Fruit fly (Drosophila melanogaster) whole organism, adult: ENCODE data around the gene GC1.

Source experiments
- CG11617 ChIP-seq: fragments of 200-800 bp; sonication (Bioruptor generic); optimal IDR thresholded peaks from 2 replicates; lab custom pipeline; 2017; ENCODE audit warnings: mild to moderate bottlenecking, missing biosample characterization, missing genetic modification reagents, missing genetic modification characterization
- CG12768 ChIP-seq: fragments of 200-800 bp; sonication (Bioruptor generic); optimal IDR thresholded peaks from 2 replicates; lab custom pipeline; 2017; ENCODE audit warnings: missing biosample characterization, missing genetic modification characterization, mild to moderate bottlenecking, moderate library complexity, missing genetic modification reagents
- CG14711 ChIP-seq: fragments of 200-800 bp; sonication (Bioruptor generic); optimal IDR thresholded peaks from 2 replicates; lab custom pipeline; 2018; ENCODE audit warnings: missing biosample characterization, mild to moderate bottlenecking, missing genetic modification characterization, moderate library complexity
- CG1620 ChIP-seq: fragments of 200-800 bp; sonication (Bioruptor generic); optimal IDR thresholded peaks from 2 replicates; lab custom pipeline; 2016; ENCODE audit warnings: missing biosample characterization, missing genetic modification characterization
- CG33017 ChIP-seq: fragments of 200-800 bp; sonication (Bioruptor generic); optimal IDR thresholded peaks from 2 replicates; lab custom pipeline; 2018; ENCODE audit warnings: missing biosample characterization, mild to moderate bottlenecking, missing genetic modification characterization, moderate library complexity
- CG5204 ChIP-seq: fragments of 200-800 bp; sonication (Bioruptor generic); optimal IDR thresholded peaks from 2 replicates; lab custom pipeline; 2016; ENCODE audit warnings: missing biosample characterization, missing genetic modification characterization
- CG7045 ChIP-seq: fragments of 200-800 bp; sonication (Bioruptor generic); optimal IDR thresholded peaks from 2 replicates; lab custom pipeline; 2017; ENCODE audit warnings: missing biosample characterization, mild to moderate bottlenecking, missing genetic modification characterization
- CG7101 ChIP-seq: fragments of 200-800 bp; sonication (Bioruptor generic); optimal IDR thresholded peaks from 2 replicates; lab custom pipeline; 2018; ENCODE audit warnings: missing biosample characterization, mild to moderate bottlenecking, missing genetic modification characterization, moderate library complexity
- Clk ChIP-seq: fragments of 200-800 bp; sonication (Bioruptor generic); optimal IDR thresholded peaks from 2 replicates; lab custom pipeline; 2017; ENCODE audit warnings: missing biosample characterization, missing genetic modification characterization
- Crg-1 ChIP-seq: fragments of 200-800 bp; sonication (Bioruptor generic); optimal IDR thresholded peaks from 2 replicates; lab custom pipeline; 2016; ENCODE audit warnings: missing biosample characterization, missing genetic modification characterization
- Hr96 ChIP-seq: fragments of 200-800 bp; sonication (Bioruptor generic); optimal IDR thresholded peaks from 2 replicates; lab custom pipeline; 2016; ENCODE audit warnings: missing biosample characterization, missing genetic modification characterization
- Mnt ChIP-seq: fragments of 200-800 bp; sonication (Bioruptor generic); optimal IDR thresholded peaks from 2 replicates; lab custom pipeline; 2016; ENCODE audit warnings: missing biosample characterization, mild to moderate bottlenecking, missing genetic modification characterization
- bab1 ChIP-seq: fragments of 200-800 bp; sonication (Bioruptor generic); optimal IDR thresholded peaks from 3 replicates; lab custom pipeline; 2019; ENCODE audit warnings: missing biosample characterization, mild to moderate bottlenecking, missing genetic modification characterization, moderate library complexity
- cic ChIP-seq: fragments of 200-800 bp; sonication (Bioruptor generic); optimal IDR thresholded peaks from 2 replicates; lab custom pipeline; 2017; ENCODE audit warnings: missing biosample characterization, mild to moderate bottlenecking, missing genetic modification characterization, moderate library complexity
- cnc ChIP-seq, 2 experiments: fragments of >200 bp; optimal IDR thresholded peaks; 2 replicates each; lab custom pipeline; 2017
- kay ChIP-seq: fragments of 200-800 bp; sonication (Bioruptor generic); peaks from one replicate; lab custom pipeline; 2016; ENCODE audit warnings: missing biosample characterization, missing genetic modification characterization, borderline replicate concordance
- ovo ChIP-seq: fragments of 200-800 bp; sonication (Bioruptor generic); optimal IDR thresholded peaks from 2 replicates; lab custom pipeline; 2016; ENCODE audit warnings: missing biosample characterization, missing genetic modification characterization
- pad ChIP-seq: fragments of 200-800 bp; sonication (Bioruptor generic); optimal IDR thresholded peaks from 3 replicates; lab custom pipeline; 2017; ENCODE audit warnings: missing biosample characterization, missing genetic modification characterization, mild to moderate bottlenecking, moderate library complexity, missing genetic modification reagents
- tj ChIP-seq: fragments of 200-800 bp; sonication (Bioruptor generic); optimal IDR thresholded peaks from 3 replicates; lab custom pipeline; 2017; ENCODE audit warnings: missing biosample characterization, mild to moderate bottlenecking, missing genetic modification characterization, moderate library complexity
- toe ChIP-seq: fragments of 200-800 bp; sonication (Bioruptor generic); optimal IDR thresholded peaks from 2 replicates; lab custom pipeline; 2016; ENCODE audit warnings: missing biosample characterization, missing genetic modification characterization

GC1 gene

DNA sequence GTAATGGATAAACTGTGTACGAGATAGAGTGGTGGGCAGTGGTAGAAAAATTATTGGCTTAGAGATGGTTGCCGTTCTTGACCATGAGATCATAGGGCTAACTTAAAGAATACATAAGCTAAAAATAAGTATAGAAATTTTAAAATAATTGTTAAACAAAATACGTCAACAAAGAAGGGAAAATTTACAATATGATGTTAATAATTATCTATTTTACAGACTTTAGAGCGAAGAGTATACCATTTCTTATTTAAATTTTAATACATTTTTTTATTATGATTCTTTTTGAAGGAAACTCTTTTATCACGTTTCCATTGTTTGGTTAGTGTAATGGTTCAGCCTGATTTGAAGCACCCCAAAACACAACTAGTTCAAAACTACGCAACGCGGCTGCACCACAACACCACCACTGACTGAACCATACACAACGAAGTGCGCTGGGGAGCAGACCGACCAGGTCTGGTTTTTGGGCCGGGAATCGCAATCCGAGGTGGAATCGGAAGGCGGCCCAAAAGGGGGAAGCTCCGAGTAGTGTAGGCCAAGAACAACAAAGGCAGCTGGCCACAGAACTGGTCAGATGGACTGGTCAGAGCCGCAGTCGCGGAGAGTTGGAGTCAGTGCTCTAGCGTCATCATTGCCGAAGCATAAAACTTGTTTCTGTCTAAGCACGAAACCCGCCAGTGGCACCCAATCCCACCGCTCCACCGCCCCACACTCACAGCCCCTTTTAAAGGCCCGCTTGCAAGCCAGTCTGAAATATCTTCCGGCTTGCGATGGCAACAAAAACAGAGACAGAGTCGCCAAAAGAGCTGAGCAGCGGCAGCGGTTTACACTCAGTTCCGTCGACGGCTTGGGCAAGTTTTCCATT lies 21.8 kb upstream of the GC1 start:
- TF ChIP-seq cic (GFP tag; lab: Kevin White, UChicago) (no peak), Hr96 (GFP tag; lab: Kevin White, UChicago) (no peak), tj (GFP tag; lab: Kevin White, UChicago) (no peak), bab1 (GFP tag; lab: Kevin White, UChicago) (no peak), pad (GFP tag; lab: Kevin White, UChicago) (no peak), CG33017 (tag; lab: Kevin White, UChicago) (no peak), Mnt (GFP tag; lab: Kevin White, UChicago) (no peak), CG12768 (GFP tag; lab: Kevin White, UChicago) (no peak), CG1620 (GFP tag; lab: Kevin White, UChicago) (no peak), CG7101 (tag; lab: Kevin White, UChicago) (no peak), CG7045 (GFP tag; lab: Kevin White, UChicago) (no peak)

DNA sequence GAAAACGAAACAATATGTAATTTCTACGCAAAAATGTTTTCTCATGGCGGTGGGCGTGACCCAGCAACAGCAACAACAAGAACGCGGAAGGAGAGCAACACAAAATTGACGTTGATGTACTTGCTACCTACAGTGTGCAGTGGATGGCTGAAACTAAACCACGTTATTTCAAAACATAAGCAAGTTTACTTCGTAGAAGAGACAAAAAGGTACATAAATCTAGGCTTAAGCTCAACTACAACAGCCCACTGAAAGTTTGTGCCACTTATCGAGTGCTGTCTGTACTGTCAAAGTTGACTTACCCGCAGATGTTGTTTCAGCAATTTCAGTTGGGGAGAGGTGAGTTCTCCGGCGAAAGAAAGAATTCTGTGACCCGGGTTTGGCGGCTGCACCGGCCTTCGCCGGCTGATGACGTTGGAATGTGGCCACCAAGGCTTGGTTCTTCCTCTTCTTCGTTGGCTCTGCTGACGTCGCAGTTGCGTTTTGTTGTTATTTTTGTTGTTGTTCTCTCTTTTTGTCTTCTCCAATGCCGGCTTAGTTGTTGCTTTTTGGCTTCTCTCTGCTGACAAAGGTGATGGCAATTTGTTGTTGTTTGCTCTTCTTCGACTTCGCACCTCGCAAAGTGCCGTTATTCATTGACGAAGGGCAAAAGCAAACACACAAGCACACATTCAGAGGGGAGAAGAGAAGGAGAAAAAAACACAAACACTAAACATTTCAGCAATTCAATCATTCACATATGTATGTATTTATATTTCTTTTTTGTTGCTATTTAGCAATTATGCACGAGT lies 20.2 kb upstream of the GC1 start:
- peak; percentile 93 for TF ChIP-seq ovo (GFP tag; lab: Kevin White, UChicago)
- no peak for TF ChIP-seq kay (GFP tag; lab: Kevin White, UChicago)
- no peak for TF ChIP-seq Clk (GFP tag; lab: Kevin White, UChicago)
- no peak for TF ChIP-seq Mnt (GFP tag; lab: Kevin White, UChicago)
- no peak for TF ChIP-seq Crg-1 (GFP tag; lab: Kevin White, UChicago)
- no peak for TF ChIP-seq cic (GFP tag; lab: Kevin White, UChicago)
- no peak for TF ChIP-seq CG14711 (tag; lab: Kevin White, UChicago)
- peak; percentile 24 for TF ChIP-seq bab1 (GFP tag; lab: Kevin White, UChicago)
- no peak for TF ChIP-seq CG11617 (GFP tag; lab: Kevin White, UChicago)
- TF ChIP-seq CG1620 (GFP tag; lab: Kevin White, UChicago) = no peak
- no peak for TF ChIP-seq CG5204
- no peak for TF ChIP-seq CG7045 (GFP tag; lab: Kevin White, UChicago)
- TF ChIP-seq CG33017 (tag; lab: Kevin White, UChicago) = no peak
- TF ChIP-seq cnc (optimal IDR thresholded peaks at IDR 0.05; lab: Kevin White, UChicago) = no peak
- no peak for TF ChIP-seq CG7101 (tag; lab: Kevin White, UChicago)
- TF ChIP-seq CG12768 (GFP tag; lab: Kevin White, UChicago) = no peak
- TF ChIP-seq Hr96 (GFP tag; lab: Kevin White, UChicago) = no peak
- peak; percentile 92 for TF ChIP-seq pad (GFP tag; lab: Kevin White, UChicago)
- no peak for TF ChIP-seq toe (GFP tag; lab: Kevin White, UChicago)
- TF ChIP-seq tj (GFP tag; lab: Kevin White, UChicago) = peak; percentile 87

DNA sequence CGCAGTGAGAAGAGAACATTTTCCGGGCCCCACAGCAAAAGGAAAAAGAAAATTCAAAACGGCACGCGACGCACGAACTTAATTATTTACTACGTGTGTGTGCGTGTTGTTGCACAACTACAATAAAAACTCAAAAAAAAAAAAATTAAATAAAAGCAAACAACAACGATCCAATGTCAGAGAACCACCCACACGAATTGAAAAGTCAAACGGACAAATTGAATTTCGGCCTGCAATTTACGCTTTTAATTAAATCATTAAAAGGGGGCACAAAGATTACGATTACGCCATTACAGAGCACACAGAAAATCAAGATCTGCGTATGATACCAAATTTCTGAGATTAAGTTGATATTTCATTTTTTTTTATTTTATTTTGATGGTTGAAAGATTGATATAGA lies 19.5 kb upstream of the GC1 start:
- TF ChIP-seq ovo (GFP tag; lab: Kevin White, UChicago) (no peak), kay (GFP tag; lab: Kevin White, UChicago) (no peak), CG5204 (no peak), CG12768 (GFP tag; lab: Kevin White, UChicago) (no peak), Mnt (GFP tag; lab: Kevin White, UChicago) (no peak), Hr96 (GFP tag; lab: Kevin White, UChicago) (no peak), Clk (GFP tag; lab: Kevin White, UChicago) (no peak), CG11617 (GFP tag; lab: Kevin White, UChicago) (no peak), cic (GFP tag; lab: Kevin White, UChicago) (no peak), pad (GFP tag; lab: Kevin White, UChicago) (no peak), Crg-1 (GFP tag; lab: Kevin White, UChicago) (no peak), CG14711 (tag; lab: Kevin White, UChicago) (no peak), tj (GFP tag; lab: Kevin White, UChicago) (no peak), bab1 (GFP tag; lab: Kevin White, UChicago) (no peak), CG33017 (tag; lab: Kevin White, UChicago) (no peak)

DNA sequence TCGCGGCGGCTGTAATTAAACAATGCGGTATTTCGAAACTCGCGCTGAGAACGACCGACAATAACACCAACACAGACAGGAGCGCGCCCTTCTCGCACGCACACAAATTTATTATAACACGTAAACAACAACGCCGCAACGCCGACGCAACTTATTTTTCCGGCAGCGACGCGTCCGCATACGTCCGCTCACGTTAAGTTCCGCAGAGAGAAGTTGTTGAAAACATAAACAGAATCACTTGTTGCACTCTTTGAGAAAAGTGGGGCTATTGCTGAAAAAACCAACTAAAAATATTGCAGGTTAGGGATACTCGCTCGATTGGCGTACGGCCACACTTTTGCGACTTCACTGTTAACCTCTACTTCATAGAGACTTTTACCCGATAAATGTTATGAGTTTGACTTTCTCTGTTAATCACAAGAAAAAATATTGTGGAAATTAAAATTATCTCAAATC lies 18.6 kb upstream of the GC1 start, which contains the start of gene Cad87A:
Gene Cad87A (minus strand): TSS at position 227 of the 456 bp plus-strand sequence.
- TF ChIP-seq cic (GFP tag; lab: Kevin White, UChicago) (no peak), Crg-1 (GFP tag; lab: Kevin White, UChicago) (no peak), CG11617 (GFP tag; lab: Kevin White, UChicago) (no peak), kay (GFP tag; lab: Kevin White, UChicago) (no peak), Mnt (GFP tag; lab: Kevin White, UChicago) (peak; percentile 41), tj (GFP tag; lab: Kevin White, UChicago) (peak; percentile 49), Clk (GFP tag; lab: Kevin White, UChicago) (no peak), bab1 (GFP tag; lab: Kevin White, UChicago) (no peak), CG7101 (tag; lab: Kevin White, UChicago) (no peak), CG7045 (GFP tag; lab: Kevin White, UChicago) (no peak), CG12768 (GFP tag; lab: Kevin White, UChicago) (no peak), ovo (GFP tag; lab: Kevin White, UChicago) (no peak)
